Fruit fly (Drosophila melanogaster): Measurements from ENCODE around the gene RPA2.

RPA2 gene

dm6 chr2L:20889857-20890606 lies 35.9 kb downstream of the RPA2 start (continued):
- TF ChIP-seq ara (GFP tag; IDR thresholded peaks at IDR 0.05) (no peak), p53 (GFP tag; optimal IDR thresholded peaks at IDR 0.05) (no peak), hkb (optimal IDR thresholded peaks at IDR 0.05) (no peak), hkb (GFP tag; IDR thresholded peaks at IDR 0.05) (peak; percentile 31; the same call in 1 of the 2 replicates), CG30431 (GFP tag; optimal IDR thresholded peaks at IDR 0.05) (no peak), Lim3 (GFP tag; IDR thresholded peaks at IDR 0.05) (no peak), CG18476 (GFP tag; optimal IDR thresholded peaks at IDR 0.05) (no peak), CG12659 (GFP tag; optimal IDR thresholded peaks at IDR 0.05) (peak; percentile 24), rib (GFP tag; IDR thresholded peaks at IDR 0.05) (no peak), nerfin-1 (tag; optimal IDR thresholded peaks at IDR 0.05) (no peak), az2 (GFP tag; optimal IDR thresholded peaks at IDR 0.05) (peak; percentile 24), CG13624 (GFP tag; optimal IDR thresholded peaks at IDR 0.05) (peak; percentile 22), zfh2 (GFP tag; optimal IDR thresholded peaks at IDR 0.05) (no peak), ab (GFP tag; optimal IDR thresholded peaks at IDR 0.05) (no peak), CG11456 (GFP tag; IDR thresholded peaks at IDR 0.05) (no peak), Fer1 (GFP tag; optimal IDR thresholded peaks at IDR 0.05) (no peak), Hand (GFP tag; optimal IDR thresholded peaks at IDR 0.05) (no peak), org-1 (GFP tag; optimal IDR thresholded peaks at IDR 0.05) (peak; percentile 38), grn (GFP tag; optimal IDR thresholded peaks at IDR 0.05) (no peak), Sox100B (GFP tag; optimal IDR thresholded peaks at IDR 0.05) (peak; percentile 58), tna (GFP tag; IDR thresholded peaks at IDR 0.05; ENCODE audit: partially characterized antibody) (no peak), CG30020 (tag; optimal IDR thresholded peaks at IDR 0.05) (no peak), pros (GFP tag; optimal IDR thresholded peaks at IDR 0.05) (no peak), CG31388 (GFP tag; optimal IDR thresholded peaks at IDR 0.05) (no peak), Sry-β (GFP tag; optimal IDR thresholded peaks at IDR 0.05) (peak; percentile 21), CG9609 (GFP tag; optimal IDR thresholded peaks at IDR 0.05) (no peak), CG7372 (GFP tag; IDR thresholded peaks at IDR 0.05) (no peak), CG3995 (GFP tag; optimal IDR thresholded peaks at IDR 0.05) (no peak), shn (GFP tag; optimal IDR thresholded peaks at IDR 0.05) (peak; percentile 42), CG17328 (GFP tag; IDR thresholded peaks at IDR 0.05) (peak; percentile 35; the same call in 1 of the 2 replicates), Ets97D (GFP tag; optimal IDR thresholded peaks at IDR 0.05) (no peak), Antp (GFP tag; optimal IDR thresholded peaks at IDR 0.05) (no peak), Nf-YC (tag; optimal IDR thresholded peaks at IDR 0.05) (peak; percentile 72), CG4360 (GFP tag; IDR thresholded peaks at IDR 0.05) (no peak), Awh (GFP tag; IDR thresholded peaks at IDR 0.05) (peak; percentile 25), CG12942 (GFP tag; optimal IDR thresholded peaks at IDR 0.05) (no peak), CG33557 (GFP tag; optimal IDR thresholded peaks at IDR 0.05) (no peak), slou (GFP tag; optimal IDR thresholded peaks at IDR 0.05) (no peak), CG9437 (GFP tag; optimal IDR thresholded peaks at IDR 0.05) (peak; percentile 34), CG9876 (GFP tag; optimal IDR thresholded peaks at IDR 0.05) (no peak), CG4854 (GFP tag; optimal IDR thresholded peaks at IDR 0.05) (peak; percentile 4), nau (GFP tag; optimal IDR thresholded peaks at IDR 0.05) (peak; percentile 11), Hr78 (GFP tag; optimal IDR thresholded peaks at IDR 0.05) (peak in 1 of 2 experiments; percentile 29), CG10959 (GFP tag; IDR thresholded peaks at IDR 0.05) (no peak), bowl (GFP tag; IDR thresholded peaks at IDR 0.05) (no peak), CG2678 (tag; optimal IDR thresholded peaks at IDR 0.05) (peak; percentile 37), schlank (tag; optimal IDR thresholded peaks at IDR 0.05) (no peak), Optix (GFP tag; IDR thresholded peaks at IDR 0.05) (no peak), klu (GFP tag; IDR thresholded peaks at IDR 0.05) (no peak), Atf-2 (GFP tag; optimal IDR thresholded peaks at IDR 0.05) (no peak), CG32767 (GFP tag; IDR thresholded peaks at IDR 0.05) (no peak)
